Worm (Caenorhabditis elegans) whole organism, L1 larva: ENCODE data around the gene zhit-2.

Experiments
- C04F5.9 ChIP-seq: sonication (generic microtip); optimal IDR thresholded peaks from 2 replicates; lab custom pipeline; 2016; ENCODE audit warnings: missing genetic modification characterization, missing compliant biosample characterization
- ama-1 ChIP-seq: fragments of 150-350 bp; optimal IDR thresholded peaks from 2 replicates; lab custom pipeline; 2014
- lin-39 ChIP-seq: fragments of 150-350 bp; optimal IDR thresholded peaks from 2 replicates; lab custom pipeline; 2014; ENCODE audit warnings: missing biosample characterization, missing genetic modification reagents, missing genetic modification characterization
- lsy-2 ChIP-seq, 2 experiments: fragments of 150-350 bp; optimal IDR thresholded peaks; 2 replicates each; lab custom pipeline; 2014; ENCODE audit warnings: missing biosample characterization in 2 of 2, missing genetic modification characterization in 2 of 2
- nhr-12 ChIP-seq: sonication (generic microtip); optimal IDR thresholded peaks from 2 replicates; lab custom pipeline; 2017; ENCODE audit warnings: missing biosample characterization, missing genetic modification characterization
- nhr-237 ChIP-seq: fragments of 150-350 bp; optimal IDR thresholded peaks from 2 replicates; lab custom pipeline; 2014; ENCODE audit warnings: missing biosample characterization, missing genetic modification characterization
- nhr-28 ChIP-seq: fragments of 150-350 bp; optimal IDR thresholded peaks from 2 replicates; lab custom pipeline; 2014; ENCODE audit warnings: missing biosample characterization, missing genetic modification characterization
- sptf-1 ChIP-seq: fragments of 150-350 bp; optimal IDR thresholded peaks from 2 replicates; lab custom pipeline; 2014; ENCODE audit warnings: missing biosample characterization, missing genetic modification characterization
- ztf-4 ChIP-seq: fragments of 150-350 bp; optimal IDR thresholded peaks from 2 replicates; lab custom pipeline; 2014; ENCODE audit warnings: missing biosample characterization, missing genetic modification characterization

ce11 chrIII:4272864-4273263, 28.7 kb upstream of the zhit-2 start:
- TF ChIP-seq nhr-12 (tag; lab: Kevin White, UChicago), result no peak
- no peak for TF ChIP-seq C04F5.9
- no peak for TF ChIP-seq nhr-237 (tag; lab: Kevin White, UChicago)
- no peak for TF ChIP-seq nhr-28 (tag; lab: Kevin White, UChicago)
- no peak for TF ChIP-seq lin-39 (tag; lab: Kevin White, UChicago)
- no peak for TF ChIP-seq sptf-1 (tag; lab: Kevin White, UChicago)
- TF ChIP-seq ztf-4 (tag; lab: Kevin White, UChicago), result no peak
- TF ChIP-seq lsy-2 (tag; optimal IDR thresholded peaks at IDR 0.05; lab: Kevin White, UChicago), result no peak
- TF ChIP-seq ama-1 (lab: Kevin White, UChicago), result no peak
